Worm (Caenorhabditis elegans) whole organism, L1 larva: ENCODE results near the gene F54F7.8.

ENCODE experiments used
- C34B4.2 ChIP-seq: sonication (generic microtip); optimal IDR thresholded peaks from 2 replicates; lab custom pipeline; 2017; ENCODE audit warnings: mild to moderate bottlenecking, missing genetic modification characterization, missing compliant biosample characterization
- aha-1 ChIP-seq: fragments of 150-350 bp; optimal IDR thresholded peaks from 2 replicates; lab custom pipeline; 2014; ENCODE audit warnings: missing biosample characterization, missing genetic modification characterization
- alr-1 ChIP-seq: fragments of 200-800 bp; sonication (Bioruptor generic); optimal IDR thresholded peaks from 2 replicates; lab custom pipeline; 2018; ENCODE audit warnings: borderline replicate concordance, mild to moderate bottlenecking, missing genetic modification characterization, missing compliant biosample characterization
- aly-2 ChIP-seq: fragments of 150-350 bp; optimal IDR thresholded peaks from 2 replicates; lab custom pipeline; 2014; ENCODE audit warnings: missing biosample characterization, missing genetic modification characterization
- blmp-1 ChIP-seq: fragments of 150-350 bp; optimal IDR thresholded peaks from 2 replicates; lab custom pipeline; 2014; ENCODE audit warnings: missing biosample characterization, missing genetic modification characterization
- ceh-90 ChIP-seq: sonication (generic microtip); optimal IDR thresholded peaks from 2 replicates; lab custom pipeline; 2016; ENCODE audit warnings: missing genetic modification characterization, missing compliant biosample characterization
- ces-1 ChIP-seq: fragments of 150-350 bp; optimal IDR thresholded peaks from 2 replicates; lab custom pipeline; 2014; ENCODE audit warnings: missing biosample characterization, missing genetic modification reagents, missing genetic modification characterization
- dpl-1 ChIP-seq, 3 experiments: fragments of 150-350 bp in 2 of 3; sonication (generic microtip) in 1 of 3; optimal IDR thresholded peaks; 2 replicates each; lab custom pipeline; 2014 to 2017; ENCODE audit warnings: missing biosample characterization in 3 of 3, missing genetic modification characterization in 3 of 3, missing genetic modification reagents in 3 of 3
- dsc-1 ChIP-seq: sonication (generic microtip); optimal IDR thresholded peaks from 2 replicates; lab custom pipeline; 2016; ENCODE audit warnings: mild to moderate bottlenecking, missing genetic modification characterization, missing compliant biosample characterization
- elt-3 ChIP-seq, 6 experiments: fragments of 150-350 bp in 1 of 6; sonication (generic microtip); optimal IDR thresholded peaks; 2 replicates each; lab custom pipeline; 2017 to 2018; ENCODE audit warnings: missing biosample characterization in 6 of 6, missing genetic modification characterization in 6 of 6, inconsistent platforms in 1 of 6
- ets-5 ChIP-seq: fragments of 200-800 bp; sonication (Bioruptor generic); IDR thresholded peaks from 2 replicates; pipeline ENCODE4 v1.3.6; 2022; ENCODE audit warnings: missing genetic modification characterization, missing compliant biosample characterization
- fkh-10 ChIP-seq: sonication (generic microtip); optimal IDR thresholded peaks from 2 replicates; lab custom pipeline; 2017; ENCODE audit warnings: missing biosample characterization, missing genetic modification reagents, missing genetic modification characterization
- grh-1 ChIP-seq: fragments of 200-800 bp; sonication (Bioruptor generic); IDR thresholded peaks from 2 replicates; pipeline ENCODE4 v1.3.6; 2022; ENCODE audit warnings: missing genetic modification reagents, missing genetic modification characterization, missing compliant biosample characterization
- hlh-4 ChIP-seq: sonication (generic microtip); optimal IDR thresholded peaks from 2 replicates; lab custom pipeline; 2016; ENCODE audit warnings: mild to moderate bottlenecking, missing genetic modification characterization, missing compliant biosample characterization
- jun-1 ChIP-seq: fragments of 150-350 bp; optimal IDR thresholded peaks from 2 replicates; lab custom pipeline; 2014; ENCODE audit warnings: missing biosample characterization, missing genetic modification reagents, missing genetic modification characterization
- lin-14 ChIP-seq: fragments of 200-800 bp; sonication (Bioruptor generic); optimal IDR thresholded peaks from 2 replicates; lab custom pipeline; 2018; ENCODE audit warnings: mild to moderate bottlenecking, missing genetic modification characterization, moderate library complexity, missing compliant biosample characterization
- nhr-237 ChIP-seq: fragments of 150-350 bp; optimal IDR thresholded peaks from 2 replicates; lab custom pipeline; 2014; ENCODE audit warnings: missing biosample characterization, missing genetic modification characterization
- nhr-28 ChIP-seq: fragments of 150-350 bp; optimal IDR thresholded peaks from 2 replicates; lab custom pipeline; 2014; ENCODE audit warnings: missing biosample characterization, missing genetic modification characterization
- nhr-47 ChIP-seq: sonication (generic microtip); optimal IDR thresholded peaks from 2 replicates; lab custom pipeline; 2016; ENCODE audit warnings: mild to moderate bottlenecking, missing genetic modification characterization, moderate library complexity, missing compliant biosample characterization
- nhr-71 ChIP-seq: sonication (generic microtip); optimal IDR thresholded peaks from 2 replicates; lab custom pipeline; 2016; ENCODE audit warnings: mild to moderate bottlenecking, missing genetic modification characterization, moderate library complexity, missing compliant biosample characterization
- nhr-85 ChIP-seq: sonication (generic microtip); peaks from one replicate; lab custom pipeline; 2016; ENCODE audit warnings: missing genetic modification characterization, inconsistent platforms, missing compliant biosample characterization
- pax-3 ChIP-seq: fragments of 200-800 bp; sonication (Bioruptor generic); optimal IDR thresholded peaks from 2 replicates; lab custom pipeline; 2018; ENCODE audit warnings: mild to moderate bottlenecking, missing genetic modification characterization, moderate library complexity, missing compliant biosample characterization
- pqm-1 ChIP-seq: sonication (generic microtip); optimal IDR thresholded peaks from 3 replicates; lab custom pipeline; 2017; ENCODE audit warnings: missing biosample characterization, missing genetic modification characterization
- rnt-1 ChIP-seq: sonication (generic microtip); optimal IDR thresholded peaks from 2 replicates; lab custom pipeline; 2016; ENCODE audit warnings: mild to moderate bottlenecking, missing genetic modification characterization, moderate library complexity, missing compliant biosample characterization
- snu-23 ChIP-seq: sonication (generic microtip); optimal IDR thresholded peaks from 2 replicates; lab custom pipeline; 2016; ENCODE audit warnings: missing genetic modification characterization, missing compliant biosample characterization
- sox-4 ChIP-seq: sonication (generic microtip); optimal IDR thresholded peaks from 2 replicates; lab custom pipeline; 2016; ENCODE audit warnings: missing genetic modification characterization, missing compliant biosample characterization
- sup-37 ChIP-seq: fragments of 200-800 bp; sonication (Bioruptor generic); optimal IDR thresholded peaks from 2 replicates; lab custom pipeline; 2018; ENCODE audit warnings: mild to moderate bottlenecking, missing genetic modification characterization, missing compliant biosample characterization
- tlp-1 ChIP-seq: fragments of 150-350 bp; optimal IDR thresholded peaks from 2 replicates; lab custom pipeline; 2014; ENCODE audit warnings: missing biosample characterization, missing genetic modification characterization
- unc-130 ChIP-seq: fragments of 150-350 bp; optimal IDR thresholded peaks from 2 replicates; lab custom pipeline; 2017; ENCODE audit warnings: missing biosample characterization, missing genetic modification characterization, inconsistent platforms
- vab-15 ChIP-seq: sonication (generic microtip); optimal IDR thresholded peaks from 2 replicates; lab custom pipeline; 2017; ENCODE audit warnings: missing genotype, mild to moderate bottlenecking, missing genetic modification characterization, missing compliant biosample characterization
- zip-4 ChIP-seq: fragments of 200-800 bp; sonication (Bioruptor generic); optimal IDR thresholded peaks from 2 replicates; lab custom pipeline; 2018; ENCODE audit warnings: mild to moderate bottlenecking, missing genetic modification characterization, moderate library complexity, missing compliant biosample characterization
- ztf-4 ChIP-seq: fragments of 150-350 bp; optimal IDR thresholded peaks from 2 replicates; lab custom pipeline; 2014; ENCODE audit warnings: missing biosample characterization, missing genetic modification characterization

Gene F54F7.8

DNA sequence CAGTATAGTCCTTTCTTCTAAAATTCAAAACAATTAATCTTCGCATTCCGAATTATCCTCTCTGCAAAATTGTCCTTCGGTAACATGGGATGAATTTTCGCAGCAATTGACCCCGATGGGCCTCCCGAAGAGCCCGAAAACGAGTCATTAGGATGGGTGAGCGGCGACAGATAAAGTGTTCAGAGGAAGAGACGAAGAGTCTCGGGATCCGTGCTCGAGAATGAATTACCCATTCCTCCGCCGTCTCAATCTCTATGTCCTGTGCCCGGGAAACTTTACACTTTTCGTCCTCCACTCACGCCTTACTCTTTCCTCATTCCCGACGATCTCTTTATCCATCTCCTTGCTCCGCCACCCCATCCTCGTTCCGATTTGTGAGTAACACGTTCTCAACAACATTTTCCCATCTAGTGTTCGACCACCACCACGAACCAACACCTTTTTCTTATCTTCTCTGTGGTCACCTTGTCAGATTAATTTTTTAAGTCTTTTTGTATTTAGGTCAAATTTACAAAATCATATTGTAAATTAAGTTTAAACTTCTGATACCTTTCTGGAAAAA lies 33.6 kb downstream of the F54F7.8 start:
- TF ChIP-seq dpl-1 (GFP tag; optimal IDR thresholded peaks at IDR 0.05; lab: Kevin White, UChicago) (no peak), rnt-1 (tag; lab: Kevin White, UChicago) (peak; percentile 64), lin-14 (GFP tag; lab: Kevin White, UChicago) (peak; percentile 51), nhr-71 (tag; lab: Kevin White, UChicago) (peak; percentile 9)

DNA sequence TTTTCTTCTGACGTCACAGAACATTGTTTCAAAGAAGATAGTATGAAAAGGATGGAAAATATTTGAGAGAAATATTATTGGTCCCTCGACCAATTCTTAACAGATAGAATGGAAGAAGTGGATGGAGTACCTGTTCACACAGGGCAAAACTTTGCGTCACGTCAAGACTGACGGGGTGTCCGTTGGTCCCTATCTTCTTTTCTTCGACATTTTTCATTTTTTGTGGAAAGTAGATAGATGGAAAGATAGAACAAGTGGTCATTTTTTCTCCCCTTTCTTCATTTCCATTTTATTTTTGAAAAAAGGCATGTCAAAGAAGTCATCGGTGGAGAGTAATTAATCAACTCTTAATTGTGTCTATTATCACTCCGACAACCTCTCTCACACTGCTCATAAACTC lies 36.1 kb downstream of the F54F7.8 start:
- peak; percentile 66 for TF ChIP-seq nhr-71 (tag; lab: Kevin White, UChicago)
- TF ChIP-seq sup-37 (GFP tag; lab: Kevin White, UChicago) = no peak
- TF ChIP-seq C34B4.2 (tag; lab: Kevin White, UChicago) = no peak
- no peak for TF ChIP-seq dsc-1
- TF ChIP-seq nhr-85 (tag; lab: Kevin White, UChicago) = no peak
- TF ChIP-seq snu-23 (GFP tag; lab: Kevin White, UChicago) = peak; percentile 1
- TF ChIP-seq lin-14 (GFP tag; lab: Kevin White, UChicago) = peak; percentile 75
- no peak for TF ChIP-seq aha-1 (tag; lab: Kevin White, UChicago)
- no peak for TF ChIP-seq pqm-1 (tag; lab: Kevin White, UChicago)
- no peak for TF ChIP-seq sox-4
- peak; percentile 25 for TF ChIP-seq rnt-1 (tag; lab: Kevin White, UChicago)
- no peak for TF ChIP-seq fkh-10
- TF ChIP-seq elt-3 (tag; optimal IDR thresholded peaks at IDR 0.05; lab: Kevin White, UChicago) = no peak
- TF ChIP-seq unc-130 (tag; lab: Kevin White, UChicago) = peak; percentile 4
- TF ChIP-seq grh-1 (GFP tag; lab: Robert Waterston, UW) = no peak
- no peak for TF ChIP-seq zip-4 (GFP tag; lab: Kevin White, UChicago)

ce11 chrX:11816825-11817224 lies 38.0 kb downstream of the F54F7.8 start:
- TF ChIP-seq snu-23 (GFP tag; lab: Kevin White, UChicago) = no peak
- no peak for TF ChIP-seq hlh-4 (tag; lab: Kevin White, UChicago)
- TF ChIP-seq jun-1 (tag; lab: Kevin White, UChicago) = no peak
- no peak for TF ChIP-seq ceh-90 (tag; lab: Kevin White, UChicago)
- TF ChIP-seq aha-1 (tag; lab: Kevin White, UChicago) = no peak
- no peak for TF ChIP-seq lin-14 (GFP tag; lab: Kevin White, UChicago)
- TF ChIP-seq alr-1 (tag; lab: Kevin White, UChicago) = no peak
- no peak for TF ChIP-seq tlp-1 (tag; lab: Kevin White, UChicago)
- no peak for TF ChIP-seq nhr-237 (tag; lab: Kevin White, UChicago)
- TF ChIP-seq ces-1 (GFP tag; lab: Kevin White, UChicago) = no peak
- TF ChIP-seq nhr-28 = no peak
- no peak for TF ChIP-seq vab-15
- TF ChIP-seq ztf-4 (tag; lab: Kevin White, UChicago) = no peak
- TF ChIP-seq, all 84 proteins: peak for 0

DNA sequence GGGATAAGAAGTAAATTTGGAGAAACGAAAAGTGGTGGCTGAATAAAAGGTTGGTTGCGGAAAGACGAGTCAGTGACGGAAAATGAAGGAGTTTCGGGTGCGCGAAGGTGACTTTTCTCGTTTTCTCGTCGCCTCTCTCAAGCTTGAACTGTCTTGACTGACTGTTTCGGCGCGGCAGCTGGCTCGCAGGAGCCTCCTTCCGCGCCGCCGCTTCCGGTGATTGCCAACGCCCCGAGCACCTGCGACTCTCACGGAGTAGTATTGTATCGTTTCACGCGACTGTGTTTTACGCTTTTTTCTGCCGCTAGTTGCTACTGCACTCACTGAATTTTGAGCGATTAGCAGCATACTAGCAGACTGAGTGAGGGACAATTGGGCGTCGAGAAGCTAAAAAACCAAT lies 40.1 kb downstream of the F54F7.8 start, which contains the start of gene C34E11.2:
Gene C34E11.2 (minus strand): TSS at position 84 of the 400 bp plus-strand sequence.
- no peak for TF ChIP-seq pax-3
- TF ChIP-seq ets-5 (GFP tag; lab: Robert Waterston, UW) = no peak
- no peak for TF ChIP-seq snu-23 (GFP tag; lab: Kevin White, UChicago)
- no peak for TF ChIP-seq aly-2
- no peak for TF ChIP-seq grh-1 (GFP tag; lab: Robert Waterston, UW)
- TF ChIP-seq, all 84 proteins: peak for 0

DNA sequence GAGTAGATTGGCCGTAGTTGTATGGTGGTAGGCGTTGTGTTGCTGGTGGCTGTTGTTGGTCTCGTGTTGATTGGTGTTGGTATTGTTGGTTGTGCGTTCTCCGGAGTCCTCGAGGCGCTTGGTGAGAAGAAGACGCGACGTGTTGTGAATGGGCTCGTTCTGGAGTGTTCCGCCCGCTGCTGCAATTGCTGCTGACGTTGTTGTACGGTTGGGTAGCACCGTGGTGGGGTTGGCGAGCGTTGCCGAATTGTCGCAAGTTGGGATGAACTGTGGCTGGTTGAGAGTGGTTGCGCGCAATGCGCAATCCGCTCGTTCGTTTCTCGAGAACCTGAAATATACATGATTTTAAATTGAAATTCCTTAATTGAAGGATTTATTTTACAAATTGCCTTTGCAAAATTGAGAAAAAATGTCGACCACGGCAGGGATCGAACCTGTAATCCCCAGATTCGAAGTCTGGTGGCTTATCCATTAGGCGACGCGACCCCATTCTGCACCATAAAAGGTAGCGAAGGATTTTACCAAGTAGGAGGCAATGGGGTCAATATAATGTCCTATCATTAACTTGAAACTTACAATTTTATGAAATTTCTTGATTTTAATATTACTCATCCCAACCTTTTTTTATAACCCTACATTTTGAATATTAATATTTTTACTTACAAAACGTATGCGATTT lies 48.5 kb downstream of the F54F7.8 start:
- no peak for TF ChIP-seq blmp-1 (tag; lab: Kevin White, UChicago)
- no peak for TF ChIP-seq ztf-4 (tag; lab: Kevin White, UChicago)
- TF ChIP-seq nhr-47 (tag; lab: Kevin White, UChicago) = no peak
